Worm (Caenorhabditis elegans) whole organism, young adult: Measurements from ENCODE around the gene nlp-16.
"Not testable (repeated sequence)": the region's sequence is repeated elsewhere in the genome, so short reads cannot be mapped to it uniquely, and the experiment has no call there.

ENCODE experiments used
- B0261.1 ChIP-seq: sonication (generic microtip); optimal IDR thresholded peaks from 2 replicates; lab custom pipeline; 2016; ENCODE audit warnings: mild to moderate bottlenecking, missing genetic modification characterization, moderate library complexity, missing compliant biosample characterization
- B0336.3 ChIP-seq: fragments of 200-800 bp; sonication (Bioruptor generic); IDR thresholded peaks from 2 replicates; pipeline ENCODE4 v1.3.6; 2022; ENCODE audit warnings: missing genetic modification characterization, missing compliant biosample characterization
- F22D6.2 ChIP-seq: sonication (generic microtip); optimal IDR thresholded peaks from 2 replicates; lab custom pipeline; 2016; ENCODE audit warnings: mild to moderate bottlenecking, missing genetic modification characterization, missing compliant biosample characterization
- F49E8.2 ChIP-seq: sonication (generic microtip); optimal IDR thresholded peaks from 3 replicates; lab custom pipeline; 2017; ENCODE audit warnings: missing genetic modification characterization, mild to moderate bottlenecking, missing compliant biosample characterization, antibody characterized with exemption, moderate library complexity; ENCODE audit not compliant: insufficient read depth
- F52B5.7 ChIP-seq: sonication (generic microtip); optimal IDR thresholded peaks from 2 replicates; lab custom pipeline; 2016; ENCODE audit warnings: mild to moderate bottlenecking, missing genetic modification characterization, missing compliant biosample characterization
- T26A5.8 ChIP-seq: sonication (generic microtip); optimal IDR thresholded peaks from 2 replicates; lab custom pipeline; 2016; ENCODE audit warnings: missing genetic modification characterization, missing compliant biosample characterization
- Y95B8A.8 ChIP-seq: fragments of 200-800 bp; sonication (Bioruptor generic); IDR thresholded peaks from 2 replicates; pipeline ENCODE4 v1.3.6; 2022; ENCODE audit warnings: missing genetic modification reagents, missing genetic modification characterization, missing compliant biosample characterization
- aptf-3 ChIP-seq: fragments of 200-800 bp; sonication (Bioruptor generic); IDR thresholded peaks from 2 replicates; pipeline ENCODE4 v1.3.6; 2022; ENCODE audit warnings: missing genetic modification characterization, missing compliant biosample characterization
- atf-7 ChIP-seq: sonication (generic microtip); optimal IDR thresholded peaks from 2 replicates; lab custom pipeline; 2017; ENCODE audit warnings: mild to moderate bottlenecking, missing genetic modification characterization, missing compliant biosample characterization
- attf-5 ChIP-seq: fragments of 200-800 bp; sonication (Bioruptor generic); optimal IDR thresholded peaks from 2 replicates; lab custom pipeline; 2018; ENCODE audit warnings: mild to moderate bottlenecking, missing genetic modification characterization, missing compliant biosample characterization
- bed-2 ChIP-seq: fragments of 200-800 bp; sonication (Bioruptor generic); IDR thresholded peaks from 2 replicates; pipeline ENCODE4 v1.3.6; 2022; ENCODE audit warnings: missing genetic modification reagents, missing genetic modification characterization, missing compliant biosample characterization
- ceh-100 ChIP-seq: fragments of 200-800 bp; sonication (Bioruptor generic); IDR thresholded peaks from 2 replicates; pipeline ENCODE4 v1.3.6; 2022; ENCODE audit warnings: missing genetic modification reagents, missing genetic modification characterization, missing compliant biosample characterization
- ceh-58 ChIP-seq: fragments of 200-800 bp; sonication (Bioruptor generic); IDR thresholded peaks from 2 replicates; pipeline ENCODE4 v1.3.6; 2022; ENCODE audit warnings: missing genetic modification characterization, missing compliant biosample characterization
- ceh-79 ChIP-seq: sonication (generic microtip); optimal IDR thresholded peaks from 2 replicates; lab custom pipeline; 2017; ENCODE audit warnings: mild to moderate bottlenecking, missing genetic modification characterization, missing compliant biosample characterization
- chd-7 ChIP-seq: sonication (generic microtip); optimal IDR thresholded peaks from 2 replicates; lab custom pipeline; 2016; ENCODE audit warnings: mild to moderate bottlenecking, missing genetic modification characterization, moderate library complexity, missing compliant biosample characterization
- dpff-1 ChIP-seq: sonication (generic microtip); optimal IDR thresholded peaks from 2 replicates; lab custom pipeline; 2017; ENCODE audit warnings: mild to moderate bottlenecking, missing genetic modification characterization, missing compliant biosample characterization
- dpl-1 ChIP-seq: fragments of 150-350 bp; optimal IDR thresholded peaks from 2 replicates; lab custom pipeline; 2014; ENCODE audit warnings: missing biosample characterization, missing genetic modification reagents, missing genetic modification characterization
- egl-18 ChIP-seq: fragments of 200-800 bp; sonication (Bioruptor generic); IDR thresholded peaks from 2 replicates; pipeline ENCODE4 v1.3.6; 2022; ENCODE audit warnings: missing genetic modification reagents, missing genetic modification characterization, missing compliant biosample characterization
- ets-4 ChIP-seq: fragments of 200-800 bp; sonication (Bioruptor generic); optimal IDR thresholded peaks from 2 replicates; lab custom pipeline; 2018; ENCODE audit warnings: mild to moderate bottlenecking, missing genetic modification characterization, missing compliant biosample characterization
- hlh-26 ChIP-seq: fragments of 200-800 bp; sonication (Bioruptor generic); conservative IDR thresholded peaks from 2 replicates; pipeline ENCODE4 v1.3.6; 2022; ENCODE audit warnings: missing genetic modification reagents, missing genetic modification characterization, missing compliant biosample characterization
- hmg-1.2 ChIP-seq: fragments of 200-800 bp; sonication (Bioruptor generic); IDR thresholded peaks from 2 replicates; pipeline ENCODE4 v1.3.6; 2022; ENCODE audit warnings: missing genetic modification reagents, missing genetic modification characterization, missing compliant biosample characterization
- let-607 ChIP-seq, 2 experiments: fragments of 200-800 bp in 1 of 2; sonication (Bioruptor generic) in 1 of 2; sonication (generic microtip) in 1 of 2; optimal IDR thresholded peaks; 2 replicates each; lab custom pipeline; 2016 to 2018; ENCODE audit warnings: mild to moderate bottlenecking in 2 of 2, missing compliant biosample characterization in 2 of 2, missing genetic modification characterization in 2 of 2, moderate library complexity in 2 of 2, missing genotype in 1 of 2
- lin-26 ChIP-seq: fragments of 200-800 bp; sonication (Bioruptor generic); IDR thresholded peaks from 2 replicates; pipeline ENCODE4 v1.3.6; 2022; ENCODE audit warnings: missing genetic modification reagents, missing genetic modification characterization, missing compliant biosample characterization
- lin-54 ChIP-seq: fragments of 200-800 bp; sonication (Bioruptor generic); optimal IDR thresholded peaks from 2 replicates; lab custom pipeline; 2018; ENCODE audit warnings: mild to moderate bottlenecking, missing genetic modification characterization, missing compliant biosample characterization
- lsl-1 ChIP-seq: fragments of 200-800 bp; sonication (Bioruptor generic); optimal IDR thresholded peaks from 2 replicates; lab custom pipeline; 2018; ENCODE audit warnings: mild to moderate bottlenecking, missing genetic modification characterization, moderate library complexity, missing compliant biosample characterization
- madf-3 ChIP-seq: fragments of 200-800 bp; sonication (Bioruptor generic); IDR thresholded peaks from 2 replicates; pipeline ENCODE4 v1.3.6; 2022; ENCODE audit warnings: missing genetic modification reagents, missing genetic modification characterization, missing compliant biosample characterization
- madf-8 ChIP-seq: fragments of 200-800 bp; sonication (Bioruptor generic); conservative IDR thresholded peaks from 2 replicates; pipeline ENCODE4 v1.3.6; 2022; ENCODE audit warnings: missing genetic modification reagents, missing genetic modification characterization, missing compliant biosample characterization
- mes-4 ChIP-seq: sonication (generic microtip); optimal IDR thresholded peaks from 2 replicates; lab custom pipeline; 2016; ENCODE audit warnings: missing genotype, missing genetic modification characterization, missing compliant biosample characterization
- nhr-27 ChIP-seq: fragments of 200-800 bp; sonication (Bioruptor generic); optimal IDR thresholded peaks from 2 replicates; lab custom pipeline; 2018; ENCODE audit warnings: mild to moderate bottlenecking, missing genetic modification characterization, moderate library complexity, missing compliant biosample characterization
- nhr-80 ChIP-seq: sonication (generic microtip); optimal IDR thresholded peaks from 2 replicates; lab custom pipeline; 2016; ENCODE audit warnings: missing genetic modification characterization, missing compliant biosample characterization
- rcor-1 ChIP-seq: fragments of 200-800 bp; sonication (Bioruptor generic); IDR thresholded peaks from 2 replicates; pipeline ENCODE4 v1.3.6; 2022; ENCODE audit warnings: missing genetic modification reagents, missing genetic modification characterization, missing compliant biosample characterization
- snpc-1.1 ChIP-seq: sonication (generic microtip); optimal IDR thresholded peaks from 2 replicates; lab custom pipeline; 2017; ENCODE audit warnings: missing genetic modification characterization, mild to moderate bottlenecking, missing compliant biosample characterization, antibody characterized with exemption, moderate library complexity, missing genotype, missing genetic modification reagents; ENCODE audit not compliant: insufficient read depth
- tbx-9 ChIP-seq: sonication (generic microtip); optimal IDR thresholded peaks from 2 replicates; lab custom pipeline; 2016; ENCODE audit warnings: borderline replicate concordance, missing genetic modification characterization, inconsistent platforms, missing compliant biosample characterization
- tlf-1 ChIP-seq: fragments of 200-800 bp; sonication (Bioruptor generic); optimal IDR thresholded peaks from 2 replicates; lab custom pipeline; 2018; ENCODE audit warnings: mild to moderate bottlenecking, missing genetic modification characterization, missing compliant biosample characterization
- unc-62 ChIP-seq: fragments of 150-350 bp; optimal IDR thresholded peaks from 2 replicates; lab custom pipeline; 2014; ENCODE audit warnings: missing biosample characterization, missing genetic modification reagents, missing genetic modification characterization
- zfh-2 ChIP-seq: fragments of 200-800 bp; sonication (Bioruptor generic); conservative IDR thresholded peaks from 2 replicates; pipeline ENCODE4 v1.3.6; 2022; ENCODE audit warnings: missing genetic modification reagents, missing genetic modification characterization, missing compliant biosample characterization
- ztf-22 ChIP-seq: fragments of 200-800 bp; sonication (Bioruptor generic); optimal IDR thresholded peaks from 2 replicates; lab custom pipeline; 2018; ENCODE audit warnings: mild to moderate bottlenecking, missing genetic modification characterization, moderate library complexity, missing compliant biosample characterization

The nlp-16 gene

ce11 chrIV:6266499-6266898, 6.9 kb upstream of the nlp-16 start, which contains the start of gene srv-29:
TSS of gene srv-29 (minus strand) at chrIV:6266599.
- no peak for TF ChIP-seq hlh-26
- TF ChIP-seq F22D6.2 (tag; lab: Kevin White, UChicago), result no peak
- no peak for TF ChIP-seq ztf-22 (GFP tag; lab: Kevin White, UChicago)
- TF ChIP-seq atf-7 (tag; lab: Kevin White, UChicago), result no peak
- TF ChIP-seq ceh-58, result no peak
- no peak for TF ChIP-seq attf-5
- no peak for TF ChIP-seq tbx-9 (tag; lab: Kevin White, UChicago)
- TF ChIP-seq B0336.3, result no peak
- no peak for TF ChIP-seq tlf-1 (GFP tag; lab: Kevin White, UChicago)
- TF ChIP-seq hmg-1.2 (GFP tag; lab: Robert Waterston, UW), result no peak
- no peak for TF ChIP-seq mes-4

- TF ChIP-seq lsl-1 (GFP tag; lab: Kevin White, UChicago), result no peak
- TF ChIP-seq dpff-1 (tag; lab: Kevin White, UChicago), result no peak
- TF ChIP-seq ceh-100 (GFP tag; lab: Robert Waterston, UW), result no peak
Observed at ce11 chrIV:6263244-6263643, 3.6 kb upstream of the nlp-16 start, which contains the start of gene srv-28. TSS of gene srv-28 (minus strand) at chrIV:6263344.

ce11 chrIV:6258967-6259366, 665 bp downstream of the nlp-16 start:
- TF ChIP-seq unc-62 (no peak), madf-3 (GFP tag; lab: Robert Waterston, UW) (0 out of 2 replicates have a peak, but pooled peaks have one; percentile 52)

- TF ChIP-seq nhr-27 (tag; lab: Kevin White, UChicago) (no peak), let-607 (tag; optimal IDR thresholded peaks at IDR 0.05; lab: Kevin White, UChicago) (no peak)
Observed at ce11 chrIV:6254635-6255034, 5.0 kb downstream of the nlp-16 start, which contains the start of gene T13A10.64. TSS of gene T13A10.64 (plus strand) at chrIV:6254935.

ce11 chrIV:6253000-6253399, 6.6 kb downstream of the nlp-16 start, which contains the start of gene T13A10.2:
TSS of gene T13A10.2 (plus strand) at chrIV:6253300.
- not testable (repeated sequence) for TF ChIP-seq lin-54 (GFP tag; lab: Kevin White, UChicago); egl-18; ets-4 (GFP tag; lab: Kevin White, UChicago)

DNA sequence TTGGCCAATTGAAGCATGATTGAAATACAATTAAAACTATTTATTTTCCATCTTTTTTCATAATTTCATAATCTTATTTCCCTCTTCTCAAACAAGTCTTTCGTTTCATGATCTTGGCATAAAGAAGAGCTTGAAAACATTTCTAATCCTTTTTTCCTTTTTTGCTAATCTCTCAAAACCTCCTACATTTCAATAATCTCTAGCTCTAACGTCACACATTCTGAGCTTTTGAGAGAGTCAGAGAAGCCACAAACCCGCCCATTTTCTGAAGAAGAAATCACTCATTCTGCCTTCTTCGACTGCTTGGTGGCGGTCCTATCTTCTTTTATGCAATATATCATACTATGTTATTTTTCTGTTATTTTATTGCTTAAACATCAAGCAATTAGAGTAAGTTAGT, 10.0 kb downstream of the nlp-16 start, which contains the start of gene F58F9.1:
F58F9.1 (plus strand) TSS at position 251 of the 400 bp plus-strand sequence.
- TF ChIP-seq lin-54 (GFP tag; lab: Kevin White, UChicago), result no peak
- TF ChIP-seq ceh-79 (tag; lab: Kevin White, UChicago), result no peak
- TF ChIP-seq F49E8.2 (tag; lab: Kevin White, UChicago), result no peak

DNA sequence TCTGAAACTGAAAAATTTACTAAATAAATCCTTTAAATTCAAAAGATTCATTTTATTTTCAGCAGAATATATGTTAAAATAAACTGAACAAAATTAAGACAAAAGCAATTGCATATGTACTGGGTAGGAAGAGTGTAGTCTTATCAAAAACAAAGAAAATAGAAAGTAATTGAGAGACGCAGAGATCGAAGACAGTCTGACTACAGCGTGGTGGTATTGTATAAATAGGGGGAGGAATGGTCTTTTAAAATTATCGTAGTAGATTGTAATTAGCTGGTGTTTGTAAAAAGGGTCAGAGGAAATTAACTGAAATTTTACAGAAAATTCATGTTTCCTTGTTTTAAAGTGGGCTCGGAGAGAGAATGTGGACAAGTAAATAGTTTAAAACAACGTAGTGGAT, 11.1 kb downstream of the nlp-16 start, which contains the start of gene acox-3:
acox-3 (minus strand) TSS at position 7 of the 400 bp plus-strand sequence.
- TF ChIP-seq nhr-80 (tag; lab: Kevin White, UChicago) (peak; percentile 18), dpl-1 (GFP tag; lab: Kevin White, UChicago) (no peak)

- TF ChIP-seq Y95B8A.8 (GFP tag; lab: Robert Waterston, UW) (no peak), aptf-3 (GFP tag; lab: Robert Waterston, UW) (no peak), F52B5.7 (tag; lab: Kevin White, UChicago) (no peak), zfh-2 (no peak), T26A5.8 (tag; lab: Kevin White, UChicago) (no peak), madf-8 (no peak), B0261.1 (tag; lab: Kevin White, UChicago) (no peak), lin-26 (GFP tag; lab: Robert Waterston, UW) (no peak), chd-7 (tag; lab: Kevin White, UChicago) (no peak), rcor-1 (GFP tag; lab: Robert Waterston, UW) (no peak), bed-2 (no peak), snpc-1.1 (tag; lab: Kevin White, UChicago) (no peak)
Observed at ce11 chrIV:6239993-6240392, 19.6 kb downstream of the nlp-16 start, which contains the start of gene F58F9.9. TSS of gene F58F9.9 (plus strand) at chrIV:6240293.
